Fruit fly (Drosophila melanogaster): Measurements from ENCODE around the gene CG8149.
A peak's percentile ranks its signal among the peaks of the same experiment; 100 is the strongest.

The CG8149 gene

dm6 chr3R:9534125-9534496 is 29.7 kb downstream of the CG8149 start (continued):
- TF ChIP-seq CG7368 (GFP tag; optimal IDR thresholded peaks at IDR 0.05), result peak; percentile 82
- TF ChIP-seq Met (GFP tag; optimal IDR thresholded peaks at IDR 0.05), result peak; percentile 92
- peak; percentile 89 for TF ChIP-seq Smox (GFP tag; optimal IDR thresholded peaks at IDR 0.05)
- TF ChIP-seq esn (GFP tag; optimal IDR thresholded peaks at IDR 0.05), result peak; percentile 93
- peak; percentile 81 for TF ChIP-seq CG11762 (GFP tag; optimal IDR thresholded peaks at IDR 0.05; ENCODE audit: insufficient read depth)
- peak; percentile 93 for TF ChIP-seq pdm3 (GFP tag; optimal IDR thresholded peaks at IDR 0.05)
- TF ChIP-seq CG15336 (GFP tag; IDR thresholded peaks at IDR 0.05), result peak; percentile 94
- peak; percentile 21 for TF ChIP-seq fkh (GFP tag; optimal IDR thresholded peaks at IDR 0.05)
- TF ChIP-seq CG11294 (GFP tag; IDR thresholded peaks at IDR 0.05), result peak; percentile 78; the same call in 1 of the 2 replicates
- peak; percentile 61 for TF ChIP-seq Blimp-1 (GFP tag; optimal IDR thresholded peaks at IDR 0.05)
- TF ChIP-seq CG3032 (tag; optimal IDR thresholded peaks at IDR 0.05), result peak; percentile 87
- TF ChIP-seq CG11902 (GFP tag; optimal IDR thresholded peaks at IDR 0.05), result peak; percentile 83
- TF ChIP-seq acj6 (GFP tag; optimal IDR thresholded peaks at IDR 0.05), result peak; percentile 92
- peak; percentile 93 for TF ChIP-seq CG8119 (GFP tag; IDR thresholded peaks at IDR 0.05)
- TF ChIP-seq fd85E (GFP tag; optimal IDR thresholded peaks at IDR 0.05), result peak; percentile 67
- peak; percentile 81 for TF ChIP-seq Sox15 (GFP tag; optimal IDR thresholded peaks at IDR 0.05)
- TF ChIP-seq CG9139 (GFP tag; optimal IDR thresholded peaks at IDR 0.05), result no peak
- peak; percentile 91 for TF ChIP-seq Hr39 (GFP tag; optimal IDR thresholded peaks at IDR 0.05)
- TF ChIP-seq Ets96B (tag; optimal IDR thresholded peaks at IDR 0.05), result peak; percentile 84
- peak; percentile 80 for TF ChIP-seq dsx (GFP tag; optimal IDR thresholded peaks at IDR 0.05; ENCODE audit: poor library complexity, severe bottlenecking)
- peak; percentile 75 for TF ChIP-seq Ets21C (GFP tag; optimal IDR thresholded peaks at IDR 0.05)
- peak; percentile 92 for TF ChIP-seq achi (GFP tag; optimal IDR thresholded peaks at IDR 0.05)
- peak; percentile 85 for TF ChIP-seq CG4318 (GFP tag; optimal IDR thresholded peaks at IDR 0.05)
- TF ChIP-seq CG34406 (GFP tag; optimal IDR thresholded peaks at IDR 0.05), result peak; percentile 88
- TF ChIP-seq fd59A (GFP tag; optimal IDR thresholded peaks at IDR 0.05), result peak; percentile 82
- peak; percentile 92 for TF ChIP-seq CG31627 (GFP tag; optimal IDR thresholded peaks at IDR 0.05)
- peak; percentile 79 for TF ChIP-seq CG1621 (tag; optimal IDR thresholded peaks at IDR 0.05)
- peak; percentile 90 for TF ChIP-seq topi (GFP tag; optimal IDR thresholded peaks at IDR 0.05)
- peak; percentile 18 for TF ChIP-seq Hr38 (GFP tag; optimal IDR thresholded peaks at IDR 0.05)
- peak; percentile 93 for TF ChIP-seq Sox14 (GFP tag; optimal IDR thresholded peaks at IDR 0.05)
- no peak for TF ChIP-seq CG6854 (GFP tag; optimal IDR thresholded peaks at IDR 0.05)
- no peak for TF ChIP-seq CG16779 (tag; optimal IDR thresholded peaks at IDR 0.05)
- peak; percentile 87 for TF ChIP-seq cyc (GFP tag; optimal IDR thresholded peaks at IDR 0.05)
- TF ChIP-seq CG3919 (GFP tag; optimal IDR thresholded peaks at IDR 0.05), result peak; percentile 92
- TF ChIP-seq Hr4 (GFP tag; optimal IDR thresholded peaks at IDR 0.05), result peak; percentile 95
- peak in 1 of 2 experiments; percentile 57 for TF ChIP-seq ss (GFP tag; optimal IDR thresholded peaks at IDR 0.05)
- peak; percentile 91 for TF ChIP-seq CG8632 (GFP tag; optimal IDR thresholded peaks at IDR 0.05)
- TF ChIP-seq lz (GFP tag; optimal IDR thresholded peaks at IDR 0.05), result peak; percentile 87

- TF ChIP-seq Eip75B (GFP tag; optimal IDR thresholded peaks at IDR 0.05) (no peak), CG16779 (tag; optimal IDR thresholded peaks at IDR 0.05) (no peak), Smox (GFP tag; optimal IDR thresholded peaks at IDR 0.05) (no peak), dsx (GFP tag; optimal IDR thresholded peaks at IDR 0.05; ENCODE audit: poor library complexity, severe bottlenecking) (peak; percentile 63)
These were observed 30.2 kb downstream of the CG8149 start for dm6 chr3R:9534595-9535217.

Measured in whole organism, prepupa.